In the genomic region with DNA sequence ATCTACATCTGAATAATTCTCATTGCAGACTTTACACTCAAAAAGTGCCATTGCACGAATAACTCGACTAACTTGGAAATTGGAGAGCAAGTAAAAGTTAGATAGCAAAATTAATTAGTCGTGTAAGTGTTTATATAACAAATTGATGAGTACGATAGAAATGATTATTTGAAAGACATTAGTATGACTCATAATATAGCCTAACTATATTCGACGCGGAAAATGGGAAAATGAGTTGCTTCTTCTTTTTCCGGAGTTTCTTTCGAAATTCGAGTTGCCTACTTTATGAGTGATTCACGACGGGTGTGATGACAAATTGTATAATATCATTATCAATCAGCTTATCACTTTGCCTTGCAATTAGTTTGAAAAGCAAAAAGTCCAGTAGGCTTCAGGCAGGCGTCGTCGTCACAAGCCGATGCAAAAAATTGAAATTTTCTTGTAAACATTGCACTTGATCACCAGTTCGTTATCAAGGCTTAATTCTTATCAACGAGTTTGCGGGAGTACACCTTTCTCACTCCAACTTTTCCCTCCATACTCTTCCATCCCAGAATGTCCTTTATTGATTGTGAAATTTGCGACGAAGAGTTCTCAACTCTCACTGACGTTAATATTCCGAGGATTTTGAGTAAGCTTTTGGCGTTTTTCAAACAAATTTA, we compare ENCODE assay signal across 5 worm cellular contexts.
TF ChIP-seq lines count a peak whose summit lies in the region.

A gene (minus strand): TSS at position 51 of the 662 bp plus-strand sequence.
A gene (plus strand): TSS at position 520 of the 662 bp plus-strand sequence.

TF ChIP-seq in whole organism, L1 larva, 84 proteins besides CTCF, POLR2A, EP300 and RAD21:
- TF ChIP-seq fkh-8 (tag; optimal IDR thresholded peaks at IDR 0.05; lab: Kevin White, UChicago) (no peak), lin-35 (GFP tag; optimal IDR thresholded peaks at IDR 0.05; lab: Kevin White, UChicago) (no peak), pqm-1 (tag; optimal IDR thresholded peaks at IDR 0.05; lab: Kevin White, UChicago) (peak; percentile 49), ceh-88 (GFP tag; IDR thresholded peaks at IDR 0.05; lab: Robert Waterston, UW) (no peak), ces-1 (GFP tag; optimal IDR thresholded peaks at IDR 0.05; lab: Kevin White, UChicago) (no peak), elt-2 (tag; optimal IDR thresholded peaks at IDR 0.05; lab: Kevin White, UChicago) (peak; percentile 74)

TF ChIP-seq in whole organism, L2 larva, 48 proteins besides CTCF, POLR2A, EP300 and RAD21:
- TF ChIP-seq aly-2 (tag; optimal IDR thresholded peaks at IDR 0.05; lab: Kevin White, UChicago) (no peak), sma-9 (GFP tag; optimal IDR thresholded peaks at IDR 0.05; lab: Kevin White, UChicago) (peak; percentile 21), sma-9 (tag; optimal IDR thresholded peaks at IDR 0.05; lab: Kevin White, UChicago) (no peak), peb-1 (tag; optimal IDR thresholded peaks at IDR 0.05; lab: Kevin White, UChicago) (no peak), fos-1 (tag; optimal IDR thresholded peaks at IDR 0.05; lab: Kevin White, UChicago) (peak; percentile 76), crh-2 (tag; optimal IDR thresholded peaks at IDR 0.05; lab: Kevin White, UChicago) (no peak), egl-27 (tag; optimal IDR thresholded peaks at IDR 0.05; lab: Kevin White, UChicago) (no peak)

TF ChIP-seq in whole organism, L3 larva, 47 proteins besides CTCF, POLR2A, EP300 and RAD21:
- TF ChIP-seq pha-4 (tag; optimal IDR thresholded peaks at IDR 0.05; lab: Kevin White, UChicago) (peak; percentile 24), fkh-10 (GFP tag; optimal IDR thresholded peaks at IDR 0.05; lab: Kevin White, UChicago) (no peak), ceh-82 (tag; optimal IDR thresholded peaks at IDR 0.05; lab: Kevin White, UChicago) (no peak), nhr-11 (tag; optimal IDR thresholded peaks at IDR 0.05; lab: Kevin White, UChicago) (no peak), pqm-1 (tag; optimal IDR thresholded peaks at IDR 0.05; lab: Kevin White, UChicago) (peak; percentile 46), jun-1 (tag; optimal IDR thresholded peaks at IDR 0.05; lab: Kevin White, UChicago) (peak; percentile 50), elt-2 (tag; optimal IDR thresholded peaks at IDR 0.05; lab: Kevin White, UChicago) (peak; percentile 93)

TF ChIP-seq in whole organism, L4 larva, 104 proteins besides CTCF, POLR2A, EP300 and RAD21:
- no peak for TF ChIP-seq daf-12 (tag; optimal IDR thresholded peaks at IDR 0.05; lab: Kevin White, UChicago)
- TF ChIP-seq hmg-1.1 (GFP tag; IDR thresholded peaks at IDR 0.05; lab: Robert Waterston, UW): no peak
- peak; percentile 85 for TF ChIP-seq pqm-1 (tag; optimal IDR thresholded peaks at IDR 0.05; lab: Kevin White, UChicago)
- peak; percentile 69 for TF ChIP-seq nhr-28 (tag; optimal IDR thresholded peaks at IDR 0.05; lab: Kevin White, UChicago)
- peak; percentile 76 for TF ChIP-seq dmd-6 (GFP tag; IDR thresholded peaks at IDR 0.05; lab: Robert Waterston, UW)
- TF ChIP-seq hlh-11 (tag; optimal IDR thresholded peaks at IDR 0.05; lab: Kevin White, UChicago): peak; percentile 55
- peak; percentile 51 for TF ChIP-seq dve-1 (tag; optimal IDR thresholded peaks at IDR 0.05; lab: Kevin White, UChicago; ENCODE audit: insufficient read depth)
- no peak for TF ChIP-seq daf-16 (GFP tag; optimal IDR thresholded peaks at IDR 0.05; lab: Kevin White, UChicago)
- peak; percentile 72 for TF ChIP-seq daf-16 (tag; optimal IDR thresholded peaks at IDR 0.05; lab: Kevin White, UChicago)
- TF ChIP-seq hlh-30 (tag; optimal IDR thresholded peaks at IDR 0.05; lab: Kevin White, UChicago; ENCODE audit: insufficient read depth): peak; percentile 29
- peak; percentile 17; the same call in 1 of the 2 replicates for TF ChIP-seq lin-1 (GFP tag; IDR thresholded peaks at IDR 0.05; lab: Robert Waterston, UW)
- TF ChIP-seq vab-7 (GFP tag; IDR thresholded peaks at IDR 0.05; lab: Robert Waterston, UW): no peak
- TF ChIP-seq zfp-3 (GFP tag; conservative IDR thresholded peaks at IDR 0.05; lab: Robert Waterston, UW): no peak

TF ChIP-seq in whole organism, young adult, 124 proteins besides CTCF, POLR2A, EP300 and RAD21:
- TF ChIP-seq tbx-9 (tag; optimal IDR thresholded peaks at IDR 0.05; lab: Kevin White, UChicago; ENCODE audit: borderline replicate concordance) (no peak), athp-1 (tag; optimal IDR thresholded peaks at IDR 0.05; lab: Kevin White, UChicago) (no peak), egl-18 (GFP tag; IDR thresholded peaks at IDR 0.05; lab: Robert Waterston, UW) (no peak), bed-2 (GFP tag; IDR thresholded peaks at IDR 0.05; lab: Robert Waterston, UW) (no peak), chd-7 (tag; optimal IDR thresholded peaks at IDR 0.05; lab: Kevin White, UChicago) (no peak), hmg-20 (GFP tag; IDR thresholded peaks at IDR 0.05; lab: Robert Waterston, UW) (no peak), ets-4 (GFP tag; optimal IDR thresholded peaks at IDR 0.05; lab: Kevin White, UChicago) (peak; percentile 58), hrde-1 (tag; optimal IDR thresholded peaks at IDR 0.05; lab: Kevin White, UChicago; ENCODE audit: borderline replicate concordance) (no peak), B0035.1 (tag; optimal IDR thresholded peaks at IDR 0.05; lab: Kevin White, UChicago) (no peak), mel-28 (tag; optimal IDR thresholded peaks at IDR 0.05; lab: Kevin White, UChicago; ENCODE audit: borderline replicate concordance) (no peak), nhr-80 (tag; optimal IDR thresholded peaks at IDR 0.05; lab: Kevin White, UChicago) (peak; percentile 85), D2030.7 (GFP tag; IDR thresholded peaks at IDR 0.05; lab: Robert Waterston, UW) (no peak), nfya-2 (GFP tag; IDR thresholded peaks at IDR 0.05; lab: Robert Waterston, UW) (no peak), C17E4.6 (GFP tag; IDR thresholded peaks at IDR 0.05; lab: Robert Waterston, UW) (no peak), Y56A3A.18 (GFP tag; IDR thresholded peaks at IDR 0.05; lab: Robert Waterston, UW) (no peak)
